Fruit fly (Drosophila melanogaster) Kc167 (cell line): Measurements from ENCODE around the gene CG16959.

Source experiments
- h ChIP-seq: fragments of >200 bp; optimal IDR thresholded peaks from 3 replicates; lab custom pipeline; 2018; ENCODE audit warnings: missing external identifiers
- psq ChIP-seq: fragments of >200 bp; optimal IDR thresholded peaks from 2 replicates; lab custom pipeline; 2017; ENCODE audit warnings: missing external identifiers

DNA sequence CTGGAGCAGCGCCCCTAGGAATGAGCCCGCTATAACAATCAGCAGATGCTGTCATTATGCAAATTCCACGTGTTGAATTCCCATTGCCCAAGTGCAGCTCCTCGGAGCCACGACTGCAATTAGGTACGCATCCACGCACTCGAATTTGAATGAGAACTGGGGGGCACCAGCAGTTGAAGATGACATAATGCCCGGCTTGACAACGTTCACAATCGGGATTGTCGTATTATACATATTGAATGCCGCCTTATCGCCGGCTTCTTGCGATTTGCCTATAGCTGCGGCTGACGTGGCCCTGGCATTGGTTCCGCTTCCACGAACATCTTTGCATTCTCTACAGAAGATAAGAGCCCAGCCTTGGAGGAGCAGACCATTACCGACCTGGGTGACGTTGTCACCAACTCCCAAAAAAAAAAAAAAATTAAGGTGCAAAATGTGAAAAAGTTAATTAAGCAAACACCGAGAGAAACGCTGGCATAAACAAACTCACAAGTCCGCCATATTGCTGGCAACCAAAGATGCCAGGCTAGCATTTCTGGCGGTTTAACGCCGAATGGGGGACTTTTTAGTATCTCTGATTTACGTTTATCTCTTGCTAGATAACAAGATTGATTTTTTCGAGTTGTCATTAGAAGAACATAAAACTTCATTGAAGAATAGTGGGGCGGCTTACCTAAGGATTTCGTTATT is 15.3 kb upstream of the CG16959 start:
- TF ChIP-seq psq (lab: Kevin White, UChicago) (no peak), h (lab: Kevin White, UChicago) (no peak)
